Worm (Caenorhabditis elegans): Measurements from ENCODE around the gene F41G3.5.
"Not testable (repeated sequence)": the region's sequence is repeated elsewhere in the genome, so short reads cannot be mapped to it uniquely, and the experiment has no call there.

- not testable (repeated sequence) for TF ChIP-seq lsy-2 (tag; optimal IDR thresholded peaks at IDR 0.05); nhr-25 (tag; optimal IDR thresholded peaks at IDR 0.05; ENCODE audit: borderline replicate concordance, insufficient read depth); dpl-1 (GFP tag; optimal IDR thresholded peaks at IDR 0.05); unc-62 (GFP tag; optimal IDR thresholded peaks at IDR 0.05 in 1 of 2); unc-62 (tag; optimal IDR thresholded peaks at IDR 0.05); aly-2 (tag; optimal IDR thresholded peaks at IDR 0.05)
Observed at ce11 chrII:6775076-6775475, 28.6 kb downstream of the F41G3.5 start, which contains the start of gene agr-1.

Data from whole organism, L4 larva.